Fruit fly (Drosophila melanogaster) ovary, adult (tissue): Measurements from ENCODE around the gene jb.

Experiments
- CG17801 ChIP-seq: fragments of 200-800 bp; optimal IDR thresholded peaks from 2 replicates; lab custom pipeline; 2019; ENCODE audit warnings: missing biosample characterization, mild to moderate bottlenecking, missing genetic modification characterization, moderate library complexity; ENCODE audit not compliant: partially characterized antibody

The jb gene

dm6 chrX:20411635-20412034, 21.0 kb upstream of the jb start:
- no peak for TF ChIP-seq CG17801 (GFP tag; lab: Kevin White, UChicago)

dm6 chrX:20394066-20394913, 3.7 kb upstream of the jb start, which contains the start of gene HERC2:
HERC2 (plus strand) TSS chrX:20394395.
- no peak for TF ChIP-seq CG17801 (GFP tag; lab: Kevin White, UChicago)

- no peak for TF ChIP-seq CG17801 (GFP tag; lab: Kevin White, UChicago)
These were observed 3.0 kb upstream of the jb start, which contains the start of gene Syx16 for dm6 chrX:20393580-20393979. Syx16 (minus strand) TSS chrX:20393751.

dm6 chrX:20391230-20391629, 624 bp upstream of the jb start:
- TF ChIP-seq CG17801 (GFP tag; lab: Kevin White, UChicago): peak; percentile 5

dm6 chrX:20389633-20390032, 973 bp downstream of the jb start:
- no peak for TF ChIP-seq CG17801 (GFP tag; lab: Kevin White, UChicago)

- no peak for TF ChIP-seq CG17801 (GFP tag; lab: Kevin White, UChicago)
These were observed 4.7 kb downstream of the jb start for dm6 chrX:20385865-20386264.

dm6 chrX:20376422-20376821, 14.2 kb downstream of the jb start, which contains the start of gene CG12679:
CG12679 (minus strand) TSS chrX:20376522.
- no peak for TF ChIP-seq CG17801 (GFP tag; lab: Kevin White, UChicago)

- no peak for TF ChIP-seq CG17801 (GFP tag; lab: Kevin White, UChicago)
These were observed 48.4 kb downstream of the jb start for dm6 chrX:20342205-20342604.
